Fruit fly (Drosophila melanogaster): ENCODE measurements around the gene Cp7Fa.

DNA sequence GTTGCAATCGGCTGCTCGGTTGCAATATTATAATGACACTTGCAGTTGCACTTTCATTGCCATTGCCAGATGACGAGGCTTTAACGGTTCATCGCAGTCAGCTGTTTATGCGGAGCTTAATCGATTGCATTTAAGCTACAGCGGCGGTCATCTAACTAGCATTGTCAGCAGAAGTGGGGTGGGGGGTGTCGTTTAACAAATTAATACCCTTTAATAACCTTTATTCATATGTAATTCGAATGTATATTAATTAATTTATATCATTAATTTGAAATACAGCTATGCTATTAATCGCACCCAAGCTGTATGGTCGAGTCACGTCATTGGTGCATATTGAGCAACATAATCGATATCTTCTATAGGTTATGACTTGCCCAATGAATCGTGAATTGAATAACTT, 22.2 kb downstream of the Cp7Fa start:
- TF ChIP-seq CG8478 (optimal IDR thresholded peaks at IDR 0.05): no peak
- TF ChIP-seq CTCF (optimal IDR thresholded peaks at IDR 0.05): no peak
